Fruit fly (Drosophila melanogaster) whole organism, embryonic: ENCODE results near the gene Sil1.

Experiments used
- Asciz ChIP-seq: fragments of 200-800 bp; sonication (Bioruptor generic); optimal IDR thresholded peaks from 2 replicates; lab custom pipeline; 2017; ENCODE audit warnings: missing biosample characterization, mild to moderate bottlenecking, missing genetic modification characterization, missing genetic modification reagents
- Awh ChIP-seq: fragments of 200-800 bp; sonication (Bioruptor generic); IDR thresholded peaks from 2 replicates; pipeline ENCODE4, ENCODE4 v1.3.6; 2022; ENCODE audit warnings: missing biosample characterization, missing genetic modification characterization
- CG10959 ChIP-seq: fragments of 200-800 bp; sonication (Bioruptor generic); IDR thresholded peaks from 2 replicates; pipeline ENCODE4 v1.3.6; 2022; ENCODE audit warnings: missing biosample characterization, missing genetic modification characterization
- CG12155 ChIP-seq: fragments of 200-800 bp; sonication (Bioruptor generic); optimal IDR thresholded peaks from 3 replicates; lab custom pipeline; 2016; ENCODE audit warnings: missing biosample characterization, missing genetic modification characterization
- CG13775 ChIP-seq: fragments of 200-800 bp; sonication (Bioruptor generic); optimal IDR thresholded peaks from 3 replicates; lab custom pipeline; 2017; ENCODE audit warnings: missing biosample characterization, mild to moderate bottlenecking, missing genetic modification characterization
- CG15073 ChIP-seq: fragments of 200-800 bp; sonication (Bioruptor generic); optimal IDR thresholded peaks from 2 replicates; lab custom pipeline; 2016; ENCODE audit warnings: missing biosample characterization, missing genetic modification characterization
- CG15601 ChIP-seq: fragments of 200-800 bp; sonication (Bioruptor generic); optimal IDR thresholded peaks from 3 replicates; lab custom pipeline; 2019; ENCODE audit warnings: missing biosample characterization, mild to moderate bottlenecking, missing genetic modification characterization, moderate library complexity
- CG15696 ChIP-seq: fragments of 200-800 bp; sonication (Bioruptor generic); optimal IDR thresholded peaks from 2 replicates; lab custom pipeline; 2019; ENCODE audit warnings: missing biosample characterization, mild to moderate bottlenecking, missing genetic modification characterization, moderate library complexity
- CG17568 ChIP-seq: fragments of 200-800 bp; sonication (Bioruptor generic); optimal IDR thresholded peaks from 2 replicates; lab custom pipeline; 2018; ENCODE audit warnings: missing biosample characterization, mild to moderate bottlenecking, missing genetic modification characterization, moderate library complexity
- CG2712 ChIP-seq: fragments of 200-800 bp; optimal IDR thresholded peaks from 3 replicates; lab custom pipeline; 2019; ENCODE audit warnings: missing biosample characterization, mild to moderate bottlenecking, missing genetic modification characterization, moderate library complexity
- CG2889 ChIP-seq: fragments of 200-800 bp; sonication (Bioruptor generic); IDR thresholded peaks from 3 replicates; pipeline ENCODE4 v1.3.6; 2022; ENCODE audit warnings: missing biosample characterization, missing genetic modification characterization
- CG30431 ChIP-seq: fragments of 200-800 bp; sonication (Bioruptor generic); optimal IDR thresholded peaks from 2 replicates; lab custom pipeline; 2017; ENCODE audit warnings: missing biosample characterization, missing genetic modification characterization
- CG31224 ChIP-seq: fragments of 200-800 bp; sonication (Bioruptor generic); IDR thresholded peaks from 2 replicates; pipeline ENCODE4 v1.3.6; 2022; ENCODE audit warnings: missing biosample characterization, missing genetic modification characterization
- CG4424 ChIP-seq: fragments of 200-800 bp; sonication (Bioruptor generic); optimal IDR thresholded peaks from 3 replicates; lab custom pipeline; 2016; ENCODE audit warnings: missing biosample characterization, missing genetic modification characterization
- CG6254 ChIP-seq: fragments of 200-800 bp; sonication (Bioruptor generic); optimal IDR thresholded peaks from 3 replicates; lab custom pipeline; 2017; ENCODE audit warnings: mild to moderate bottlenecking, missing biosample characterization, missing genetic modification reagents, missing genetic modification characterization
- CG8290 ChIP-seq, 3 experiments: fragments of 200-800 bp; sonication (Bioruptor generic); optimal IDR thresholded peaks; 2 replicates each; lab custom pipeline; 2016 to 2019; ENCODE audit warnings: missing biosample characterization in 3 of 3, missing genetic modification characterization in 3 of 3, mild to moderate bottlenecking in 2 of 3, moderate library complexity in 1 of 3
- CG8478 ChIP-seq: fragments of >200 bp; optimal IDR thresholded peaks from 2 replicates; lab custom pipeline; 2018
- CG8924 ChIP-seq: fragments of 200-800 bp; optimal IDR thresholded peaks from 3 replicates; lab custom pipeline; 2019; ENCODE audit warnings: missing biosample characterization, mild to moderate bottlenecking, missing genetic modification characterization, moderate library complexity
- CG9727 ChIP-seq: fragments of 200-800 bp; sonication (Bioruptor generic); optimal IDR thresholded peaks from 3 replicates; lab custom pipeline; 2017; ENCODE audit warnings: missing biosample characterization, mild to moderate bottlenecking, missing genetic modification characterization
- CG9797 ChIP-seq: fragments of 200-800 bp; sonication (Bioruptor generic); optimal IDR thresholded peaks from 3 replicates; lab custom pipeline; 2018; ENCODE audit warnings: missing biosample characterization, mild to moderate bottlenecking, missing genetic modification characterization
- CkIIα-i1 ChIP-seq: fragments of 200-800 bp; sonication (Bioruptor generic); IDR thresholded peaks from 2 replicates; pipeline ENCODE4 v1.3.6; 2022; ENCODE audit warnings: missing biosample characterization, missing genetic modification characterization
- Dp ChIP-seq: fragments of 200-800 bp; sonication (Bioruptor generic); optimal IDR thresholded peaks from 2 replicates; lab custom pipeline; 2018; ENCODE audit warnings: missing biosample characterization, mild to moderate bottlenecking, missing genetic modification characterization, moderate library complexity
- Fer2 ChIP-seq: fragments of 200-800 bp; sonication (Bioruptor generic); optimal IDR thresholded peaks from 2 replicates; lab custom pipeline; 2018; ENCODE audit warnings: missing biosample characterization, mild to moderate bottlenecking, missing genetic modification characterization, moderate library complexity
- MESR4 ChIP-seq: fragments of 200-800 bp; sonication (Bioruptor generic); optimal IDR thresholded peaks from 2 replicates; lab custom pipeline; 2018; ENCODE audit warnings: missing biosample characterization, mild to moderate bottlenecking, missing genetic modification characterization, moderate library complexity
- Mad ChIP-seq: fragments of 200-800 bp; sonication (Bioruptor generic); optimal IDR thresholded peaks from 2 replicates; lab custom pipeline; 2016; ENCODE audit warnings: missing biosample characterization, missing genetic modification characterization
- Mrtf ChIP-seq: fragments of 200-800 bp; sonication (Bioruptor generic); IDR thresholded peaks from 3 replicates; pipeline ENCODE4 v1.3.6; 2022; ENCODE audit warnings: missing biosample characterization, missing genetic modification characterization
- NC2α ChIP-seq: fragments of 200-800 bp; sonication (Bioruptor generic); optimal IDR thresholded peaks from 2 replicates; lab custom pipeline; 2016; ENCODE audit warnings: missing biosample characterization, missing genetic modification characterization
- Six4 ChIP-seq: fragments of 200-800 bp; sonication (Bioruptor generic); optimal IDR thresholded peaks from 2 replicates; lab custom pipeline; 2016; ENCODE audit warnings: missing biosample characterization, missing genetic modification characterization
- Sry-β ChIP-seq: fragments of 200-800 bp; sonication (Bioruptor generic); optimal IDR thresholded peaks from 2 replicates; lab custom pipeline; 2018; ENCODE audit warnings: missing biosample characterization, mild to moderate bottlenecking, missing genetic modification characterization, moderate library complexity
- Ssrp ChIP-seq: fragments of 200-800 bp; sonication (Bioruptor generic); optimal IDR thresholded peaks from 2 replicates; lab custom pipeline; 2018; ENCODE audit warnings: missing biosample characterization, mild to moderate bottlenecking, missing genetic modification characterization, moderate library complexity
- Stat92E ChIP-seq, 3 experiments: fragments of >200 bp in 2 of 3; fragments of 200-800 bp in 1 of 3; sonication (Bioruptor generic) in 1 of 3; optimal IDR thresholded peaks; 2 replicates each; lab custom pipeline; 2017 to 2019; ENCODE audit warnings: missing biosample characterization in 3 of 3, missing genetic modification characterization in 3 of 3, mild to moderate bottlenecking in 1 of 3, moderate library complexity in 1 of 3
- Vsx1 ChIP-seq: fragments of 200-800 bp; sonication (Bioruptor generic); optimal IDR thresholded peaks from 2 replicates; lab custom pipeline; 2017; ENCODE audit warnings: missing biosample characterization, mild to moderate bottlenecking, missing genetic modification characterization, missing genetic modification reagents
- Xrp1 ChIP-seq: fragments of 200-800 bp; sonication (Bioruptor generic); IDR thresholded peaks from 2 replicates; pipeline ENCODE4 v1.3.6; 2022; ENCODE audit warnings: missing biosample characterization, missing genetic modification characterization
- ap ChIP-seq: fragments of 200-800 bp; sonication (Bioruptor generic); IDR thresholded peaks from 2 replicates; pipeline ENCODE4 v1.3.6; 2022; ENCODE audit warnings: missing biosample characterization, missing genetic modification characterization
- dpn ChIP-seq, 2 experiments: fragments of 200-800 bp; sonication (Bioruptor generic); optimal IDR thresholded peaks; 3 replicates each; lab custom pipeline; 2016; ENCODE audit warnings: missing biosample characterization in 2 of 2, missing genetic modification characterization in 2 of 2
- ewg ChIP-seq: fragments of 200-800 bp; sonication (Bioruptor generic); optimal IDR thresholded peaks from 3 replicates; lab custom pipeline; 2017; ENCODE audit warnings: mild to moderate bottlenecking, missing biosample characterization, missing genetic modification reagents, missing genetic modification characterization
- ftz-f1 ChIP-seq: fragments of 200-800 bp; sonication (Bioruptor generic); optimal IDR thresholded peaks from 2 replicates; lab custom pipeline; 2016; ENCODE audit warnings: missing biosample characterization, missing genetic modification characterization
- gem ChIP-seq: fragments of 200-800 bp; sonication (Bioruptor generic); optimal IDR thresholded peaks from 2 replicates; lab custom pipeline; 2019; ENCODE audit warnings: missing biosample characterization, mild to moderate bottlenecking, missing genetic modification characterization, moderate library complexity
- gt ChIP-seq: fragments of 200-800 bp; sonication (Bioruptor generic); IDR thresholded peaks from 2 replicates; pipeline ENCODE4 v1.3.6; 2022; ENCODE audit warnings: missing biosample characterization, missing genetic modification characterization
- jigr1 ChIP-seq: fragments of 200-800 bp; sonication (Bioruptor generic); IDR thresholded peaks from 3 replicates; pipeline ENCODE4 v1.3.6; 2022; ENCODE audit warnings: missing biosample characterization, missing genetic modification characterization
- jumu ChIP-seq: fragments of 200-800 bp; sonication (Bioruptor generic); optimal IDR thresholded peaks from 3 replicates; lab custom pipeline; 2016; ENCODE audit warnings: missing biosample characterization, missing genetic modification characterization
- kay ChIP-seq: fragments of 200-800 bp; sonication (Bioruptor generic); optimal IDR thresholded peaks from 2 replicates; lab custom pipeline; 2016; ENCODE audit warnings: missing biosample characterization, missing genetic modification characterization
- luna ChIP-seq: fragments of 200-800 bp; sonication (Bioruptor generic); optimal IDR thresholded peaks from 2 replicates; lab custom pipeline; 2016; ENCODE audit warnings: missing biosample characterization, missing genetic modification characterization
- sens-2 ChIP-seq: fragments of 200-800 bp; sonication (Bioruptor generic); IDR thresholded peaks from 2 replicates; pipeline ENCODE4 v1.3.6; 2022; ENCODE audit warnings: missing biosample characterization, missing genetic modification characterization
- seq ChIP-seq: fragments of 200-800 bp; sonication (Bioruptor generic); IDR thresholded peaks from 2 replicates; pipeline ENCODE4 v1.3.6; 2022; ENCODE audit warnings: missing biosample characterization, missing genetic modification characterization
- slp2 ChIP-seq: fragments of 200-800 bp; sonication (Bioruptor generic); optimal IDR thresholded peaks from 2 replicates; lab custom pipeline; 2016; ENCODE audit warnings: missing biosample characterization, missing genetic modification characterization
- sob ChIP-seq: fragments of 200-800 bp; sonication (Bioruptor generic); IDR thresholded peaks from 2 replicates; pipeline ENCODE4 v1.3.6; 2022; ENCODE audit warnings: missing biosample characterization, missing genetic modification characterization
- stwl ChIP-seq: fragments of 200-800 bp; sonication (Bioruptor generic); optimal IDR thresholded peaks from 3 replicates; lab custom pipeline; 2018; ENCODE audit warnings: missing biosample characterization, mild to moderate bottlenecking, missing genetic modification characterization, moderate library complexity
- tgo ChIP-seq: fragments of 200-800 bp; sonication (Bioruptor generic); IDR thresholded peaks from 3 replicates; pipeline ENCODE4 v1.3.6; 2022; ENCODE audit warnings: missing biosample characterization, missing genetic modification characterization
- vnd ChIP-seq: fragments of 200-800 bp; sonication (Bioruptor generic); IDR thresholded peaks from 3 replicates; pipeline ENCODE4 v1.3.6; 2022; ENCODE audit warnings: missing biosample characterization, missing genetic modification characterization; ENCODE audit not compliant: partially characterized antibody
- zfh2 ChIP-seq: fragments of 200-800 bp; sonication (Bioruptor generic); optimal IDR thresholded peaks from 2 replicates; lab custom pipeline; 2016; ENCODE audit warnings: missing biosample characterization, missing genetic modification characterization

Sil1 gene

dm6 chr3R:25265589-25266201 lies 30.4 kb upstream of the Sil1 start, which contains the start of the genes GlnRS and RIOK2 (continued):
- TF ChIP-seq Asciz (GFP tag; lab: Kevin White, UChicago) (no peak), dpn (GFP tag; optimal IDR thresholded peaks at IDR 0.05; lab: Kevin White, UChicago) (peak in 1 of 2 experiments; percentile 18), CG15073 (GFP tag; lab: Kevin White, UChicago) (no peak), Dp (GFP tag; lab: Kevin White, UChicago) (peak; percentile 32), Awh (GFP tag; lab: Robert Waterston, UW) (no peak), CG6254 (GFP tag; lab: Kevin White, UChicago) (no peak), luna (GFP tag; lab: Kevin White, UChicago) (no peak), Xrp1 (GFP tag; lab: Robert Waterston, UW) (0 out of 2 replicates have a peak, but pooled peaks have one; percentile 15), CG4424 (GFP tag; lab: Kevin White, UChicago) (no peak), CG12155 (GFP tag; lab: Kevin White, UChicago) (no peak), ewg (GFP tag; lab: Kevin White, UChicago) (no peak), Fer2 (tag; lab: Kevin White, UChicago) (no peak), MESR4 (GFP tag; lab: Kevin White, UChicago) (peak; percentile 95), jigr1 (GFP tag; lab: Robert Waterston, UW) (no peak), CG17568 (GFP tag; lab: Kevin White, UChicago) (no peak), CG9727 (GFP tag; lab: Kevin White, UChicago) (peak; percentile 0), kay (GFP tag; lab: Kevin White, UChicago) (peak; percentile 68), seq (GFP tag; lab: Robert Waterston, UW) (no peak), NC2α (GFP tag; lab: Kevin White, UChicago) (no peak), CG15601 (tag; lab: Kevin White, UChicago) (no peak), tgo (GFP tag; lab: Robert Waterston, UW) (no peak), jumu (GFP tag; lab: Kevin White, UChicago) (no peak), Ssrp (no peak), sob (GFP tag; lab: Robert Waterston, UW) (0 out of 2 replicates have a peak, but pooled peaks have one; percentile 49), CG31224 (no peak), CG30431 (GFP tag; lab: Kevin White, UChicago) (no peak), Vsx1 (GFP tag; lab: Kevin White, UChicago) (no peak), Six4 (GFP tag; lab: Kevin White, UChicago) (no peak), Mrtf (GFP tag; lab: Robert Waterston, UW) (no peak), stwl (tag; lab: Kevin White, UChicago) (peak; percentile 95), gt (GFP tag; lab: Robert Waterston, UW) (no peak), CG8478 (lab: Kevin White, UChicago) (no peak), gem (no peak), CG8924 (tag; lab: Kevin White, UChicago) (no peak), CG8290 (GFP tag; optimal IDR thresholded peaks at IDR 0.05; lab: Kevin White, UChicago) (no peak), CG8290 (tag; optimal IDR thresholded peaks at IDR 0.05; lab: Kevin White, UChicago) (no peak), CG9797 (GFP tag; lab: Kevin White, UChicago) (peak; percentile 94), Stat92E (GFP tag; optimal IDR thresholded peaks at IDR 0.05; lab: Kevin White, UChicago) (peak in 1 of 3 experiments; percentile 12), vnd (peak; percentile 92), CG2889 (GFP tag; lab: Robert Waterston, UW) (no peak), sens-2 (GFP tag; lab: Robert Waterston, UW) (no peak), ap (GFP tag; lab: Robert Waterston, UW) (no peak), Mad (GFP tag; lab: Kevin White, UChicago) (no peak), CG15696 (tag; lab: Kevin White, UChicago) (no peak), Sry-β (GFP tag; lab: Kevin White, UChicago) (peak; percentile 67), CkIIα-i1 (GFP tag; lab: Robert Waterston, UW) (no peak), zfh2 (peak; percentile 27), CG13775 (GFP tag; lab: Kevin White, UChicago) (no peak), ftz-f1 (GFP tag; lab: Kevin White, UChicago) (no peak), CG2712 (tag; lab: Kevin White, UChicago) (peak; percentile 48), slp2 (GFP tag; lab: Kevin White, UChicago) (no peak), CG10959 (GFP tag; lab: Robert Waterston, UW) (no peak)
